Worm (Caenorhabditis elegans): Measurements from ENCODE around the gene Y49F6A.12.

DNA sequence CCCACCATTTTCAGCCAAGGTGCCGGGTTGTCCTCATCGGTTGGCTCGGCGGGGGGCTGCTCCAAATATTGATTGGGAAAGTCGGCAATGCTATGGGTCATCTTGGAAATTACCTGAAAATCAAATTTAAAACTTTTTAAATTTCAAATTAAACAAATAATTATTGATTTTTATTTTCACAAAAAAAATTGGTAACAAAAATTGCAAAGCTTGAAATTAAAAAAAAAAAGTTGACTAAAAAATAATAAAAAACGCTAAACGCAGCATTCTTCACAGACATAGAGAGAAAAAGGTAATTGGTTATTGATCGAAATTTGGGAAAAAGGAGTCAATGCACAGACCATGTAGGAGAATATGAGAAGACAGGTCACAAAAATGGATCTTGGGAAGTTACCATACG lies 3.3 kb downstream of the Y49F6A.12 start, which contains the start of gene Y49F6A.11:
- TF ChIP-seq unc-62 (GFP tag; optimal IDR thresholded peaks at IDR 0.05) (no peak), aly-2 (tag; optimal IDR thresholded peaks at IDR 0.05) (no peak)
